Worm (Caenorhabditis elegans) whole organism, young adult: ENCODE data around the gene F57G9.3.

Experiments
- F10E7.11 ChIP-seq: sonication (generic microtip); optimal IDR thresholded peaks from 2 replicates; lab custom pipeline; 2017; ENCODE audit warnings: mild to moderate bottlenecking, missing genetic modification characterization, moderate library complexity, missing compliant biosample characterization
- F57C9.4 ChIP-seq: sonication (generic microtip); optimal IDR thresholded peaks from 2 replicates; lab custom pipeline; 2017; ENCODE audit warnings: mild to moderate bottlenecking, missing genetic modification characterization, missing compliant biosample characterization
- K12H6.12 ChIP-seq: fragments of 200-800 bp; sonication (Bioruptor generic); optimal IDR thresholded peaks from 2 replicates; lab custom pipeline; 2018; ENCODE audit warnings: mild to moderate bottlenecking, missing genetic modification characterization, missing compliant biosample characterization
- Y56A3A.18 ChIP-seq: fragments of 200-800 bp; sonication (Bioruptor generic); IDR thresholded peaks from 2 replicates; pipeline ENCODE4 v1.3.6; 2022; ENCODE audit warnings: missing genetic modification reagents, missing genetic modification characterization, missing compliant biosample characterization
- ZK185.1 ChIP-seq: sonication (generic microtip); optimal IDR thresholded peaks from 2 replicates; lab custom pipeline; 2016; ENCODE audit warnings: mild to moderate bottlenecking, missing genetic modification characterization, missing compliant biosample characterization; ENCODE audit not compliant: poor library complexity, severe bottlenecking
- aptf-3 ChIP-seq: fragments of 200-800 bp; sonication (Bioruptor generic); IDR thresholded peaks from 2 replicates; pipeline ENCODE4 v1.3.6; 2022; ENCODE audit warnings: missing genetic modification characterization, missing compliant biosample characterization
- attf-5 ChIP-seq: fragments of 200-800 bp; sonication (Bioruptor generic); optimal IDR thresholded peaks from 2 replicates; lab custom pipeline; 2018; ENCODE audit warnings: mild to moderate bottlenecking, missing genetic modification characterization, missing compliant biosample characterization
- ceh-58 ChIP-seq: fragments of 200-800 bp; sonication (Bioruptor generic); IDR thresholded peaks from 2 replicates; pipeline ENCODE4 v1.3.6; 2022; ENCODE audit warnings: missing genetic modification characterization, missing compliant biosample characterization
- ceh-79 ChIP-seq: sonication (generic microtip); optimal IDR thresholded peaks from 2 replicates; lab custom pipeline; 2017; ENCODE audit warnings: mild to moderate bottlenecking, missing genetic modification characterization, missing compliant biosample characterization
- efl-1 ChIP-seq: fragments of 150-350 bp; optimal IDR thresholded peaks from 2 replicates; lab custom pipeline; 2014; ENCODE audit warnings: missing biosample characterization, missing genetic modification reagents, missing genetic modification characterization
- egl-44 ChIP-seq: fragments of 200-800 bp; sonication (Bioruptor generic); IDR thresholded peaks from 2 replicates; pipeline ENCODE4 v1.3.6; 2022; ENCODE audit warnings: missing genetic modification reagents, missing genetic modification characterization, missing compliant biosample characterization
- him-1 ChIP-seq: sonication (generic microtip); optimal IDR thresholded peaks from 2 replicates; lab custom pipeline; 2016; ENCODE audit warnings: missing genotype, missing genetic modification reagents, missing genetic modification characterization, missing compliant biosample characterization
- hmg-1.2 ChIP-seq: fragments of 200-800 bp; sonication (Bioruptor generic); IDR thresholded peaks from 2 replicates; pipeline ENCODE4 v1.3.6; 2022; ENCODE audit warnings: missing genetic modification reagents, missing genetic modification characterization, missing compliant biosample characterization
- lin-26 ChIP-seq: fragments of 200-800 bp; sonication (Bioruptor generic); IDR thresholded peaks from 2 replicates; pipeline ENCODE4 v1.3.6; 2022; ENCODE audit warnings: missing genetic modification reagents, missing genetic modification characterization, missing compliant biosample characterization
- lin-40 ChIP-seq: sonication (generic microtip); optimal IDR thresholded peaks from 2 replicates; lab custom pipeline; 2016; ENCODE audit warnings: missing genetic modification characterization, mild to moderate bottlenecking, missing compliant biosample characterization, missing genotype, missing genetic modification reagents
- lsl-1 ChIP-seq: fragments of 200-800 bp; sonication (Bioruptor generic); optimal IDR thresholded peaks from 2 replicates; lab custom pipeline; 2018; ENCODE audit warnings: mild to moderate bottlenecking, missing genetic modification characterization, moderate library complexity, missing compliant biosample characterization
- lsy-27 ChIP-seq: sonication (generic microtip); optimal IDR thresholded peaks from 2 replicates; lab custom pipeline; 2017; ENCODE audit warnings: missing genetic modification characterization, mild to moderate bottlenecking, missing compliant biosample characterization, antibody characterized with exemption, missing genotype, borderline replicate concordance; ENCODE audit not compliant: insufficient read depth
- mes-4 ChIP-seq: sonication (generic microtip); optimal IDR thresholded peaks from 2 replicates; lab custom pipeline; 2016; ENCODE audit warnings: missing genotype, missing genetic modification characterization, missing compliant biosample characterization
- nfyb-1 ChIP-seq: fragments of 200-800 bp; sonication (Bioruptor generic); IDR thresholded peaks from 2 replicates; pipeline ENCODE4 v1.3.6; 2022; ENCODE audit warnings: missing genetic modification reagents, missing genetic modification characterization, missing compliant biosample characterization
- pbrm-1 ChIP-seq: fragments of 200-800 bp; sonication (Bioruptor generic); IDR thresholded peaks from 2 replicates; pipeline ENCODE4 v1.3.6; 2022; ENCODE audit warnings: missing genetic modification reagents, missing genetic modification characterization, missing compliant biosample characterization
- pha-4 ChIP-seq: fragments of 150-350 bp; sonication (generic microtip); optimal IDR thresholded peaks from 2 replicates; lab custom pipeline; 2014; ENCODE audit warnings: missing biosample characterization, missing genetic modification reagents, missing genetic modification characterization
- rcor-1 ChIP-seq: fragments of 200-800 bp; sonication (Bioruptor generic); IDR thresholded peaks from 2 replicates; pipeline ENCODE4 v1.3.6; 2022; ENCODE audit warnings: missing genetic modification reagents, missing genetic modification characterization, missing compliant biosample characterization
- repo-1 ChIP-seq: sonication (generic microtip); optimal IDR thresholded peaks from 2 replicates; lab custom pipeline; 2017; ENCODE audit warnings: mild to moderate bottlenecking, missing genetic modification characterization, missing compliant biosample characterization
- snpc-4 ChIP-seq, 5 experiments: fragments of 150-350 bp in 1 of 5; sonication (generic microtip) in 4 of 5; optimal IDR thresholded peaks; 2 replicates each; lab custom pipeline; 2014 to 2018; ENCODE audit warnings: missing genetic modification characterization in 5 of 5, missing biosample characterization in 3 of 5, antibody characterized with exemption in 2 of 5, mild to moderate bottlenecking in 2 of 5, missing compliant biosample characterization in 2 of 5, missing genotype in 2 of 5, moderate library complexity in 2 of 5, missing genetic modification reagents in 1 of 5
- tbp1 ChIP-seq: fragments of 200-800 bp; sonication (Bioruptor generic); optimal IDR thresholded peaks from 2 replicates; lab custom pipeline; 2018; ENCODE audit warnings: mild to moderate bottlenecking, missing genetic modification characterization, missing compliant biosample characterization
- unc-130 ChIP-seq: sonication (generic microtip); optimal IDR thresholded peaks from 2 replicates; lab custom pipeline; 2016; ENCODE audit warnings: missing genetic modification reagents, missing genetic modification characterization, missing compliant biosample characterization
- unc-62 ChIP-seq: fragments of 150-350 bp; optimal IDR thresholded peaks from 2 replicates; lab custom pipeline; 2014; ENCODE audit warnings: missing biosample characterization, missing genetic modification reagents, missing genetic modification characterization
- zfh-2 ChIP-seq: fragments of 200-800 bp; sonication (Bioruptor generic); conservative IDR thresholded peaks from 2 replicates; pipeline ENCODE4 v1.3.6; 2022; ENCODE audit warnings: missing genetic modification reagents, missing genetic modification characterization, missing compliant biosample characterization
- ztf-3 ChIP-seq: fragments of 200-800 bp; sonication (Bioruptor generic); optimal IDR thresholded peaks from 2 replicates; lab custom pipeline; 2018; ENCODE audit warnings: mild to moderate bottlenecking, missing genetic modification characterization, missing compliant biosample characterization

The F57G9.3 gene

ce11 chrII:12382625-12383562 is 27.1 kb downstream of the F57G9.3 start, which contains the start of gene btb-14:
Gene btb-14 (plus strand): TSS chrII:12383463.
- no peak for TF ChIP-seq egl-44 (GFP tag; lab: Robert Waterston, UW)
- TF ChIP-seq hmg-1.2 (GFP tag; lab: Robert Waterston, UW): peak; percentile 84
- TF ChIP-seq snpc-4 (GFP tag; optimal IDR thresholded peaks at IDR 0.05; lab: Kevin White, UChicago): peak; percentile 41
- peak in 3 of 4 experiments; percentile 51 to 71 (median 61) for TF ChIP-seq snpc-4 (tag; optimal IDR thresholded peaks at IDR 0.05; lab: Kevin White, UChicago)
- no peak for TF ChIP-seq ZK185.1 (tag; lab: Kevin White, UChicago)
- TF ChIP-seq K12H6.12: peak; percentile 26
- peak; percentile 75 for TF ChIP-seq zfh-2 (GFP tag; lab: Robert Waterston, UW)

ce11 chrII:12380888-12381287 is 29.1 kb downstream of the F57G9.3 start:
- no peak for TF ChIP-seq pbrm-1

ce11 chrII:12379430-12379829 is 30.6 kb downstream of the F57G9.3 start, which contains the start of gene marc-5:
Gene marc-5 (minus strand): TSS chrII:12379530.
- TF ChIP-seq nfyb-1 (GFP tag; lab: Robert Waterston, UW) (no peak), lin-40 (tag; lab: Kevin White, UChicago) (no peak), lin-26 (no peak)

- TF ChIP-seq tbp1 (GFP tag; lab: Kevin White, UChicago) (no peak), him-1 (tag; lab: Kevin White, UChicago) (no peak), unc-62 (GFP tag; lab: Kevin White, UChicago) (no peak), attf-5 (GFP tag; lab: Kevin White, UChicago) (no peak), lsy-27 (tag; lab: Kevin White, UChicago) (no peak), Y56A3A.18 (GFP tag; lab: Robert Waterston, UW) (no peak)
These were observed 31.2 kb downstream of the F57G9.3 start for ce11 chrII:12378793-12379192.

- TF ChIP-seq mes-4 (tag; lab: Kevin White, UChicago): no peak
- no peak for TF ChIP-seq rcor-1 (GFP tag; lab: Robert Waterston, UW)
- TF ChIP-seq ztf-3: no peak
- no peak for TF ChIP-seq aptf-3 (GFP tag; lab: Robert Waterston, UW)
- no peak for TF ChIP-seq repo-1
- no peak for TF ChIP-seq F10E7.11
- no peak for TF ChIP-seq F57C9.4 (tag; lab: Kevin White, UChicago)
- no peak for TF ChIP-seq lsl-1
- no peak for TF ChIP-seq efl-1
- no peak for TF ChIP-seq unc-130 (GFP tag; lab: Kevin White, UChicago)
- no peak for TF ChIP-seq pha-4 (tag; lab: Kevin White, UChicago)
- no peak for TF ChIP-seq ceh-58
- no peak for TF ChIP-seq K12H6.12
- no peak for TF ChIP-seq ceh-79 (tag; lab: Kevin White, UChicago)
These were observed 36.1 kb downstream of the F57G9.3 start for ce11 chrII:12373921-12374320.
